Worm (Caenorhabditis elegans) whole organism, young adult: ENCODE results near the gene mrps-18A.

Experiments used
- B0336.3 ChIP-seq: fragments of 200-800 bp; sonication (Bioruptor generic); IDR thresholded peaks from 2 replicates; pipeline ENCODE4 v1.3.6; 2022; ENCODE audit warnings: missing genetic modification characterization, missing compliant biosample characterization
- F10E7.11 ChIP-seq: sonication (generic microtip); optimal IDR thresholded peaks from 2 replicates; lab custom pipeline; 2017; ENCODE audit warnings: mild to moderate bottlenecking, missing genetic modification characterization, moderate library complexity, missing compliant biosample characterization
- F22D6.2 ChIP-seq: sonication (generic microtip); optimal IDR thresholded peaks from 2 replicates; lab custom pipeline; 2016; ENCODE audit warnings: mild to moderate bottlenecking, missing genetic modification characterization, missing compliant biosample characterization
- F49E8.2 ChIP-seq: sonication (generic microtip); optimal IDR thresholded peaks from 3 replicates; lab custom pipeline; 2017; ENCODE audit warnings: missing genetic modification characterization, mild to moderate bottlenecking, missing compliant biosample characterization, antibody characterized with exemption, moderate library complexity; ENCODE audit not compliant: insufficient read depth
- F57A8.1 ChIP-seq: fragments of 200-800 bp; sonication (Bioruptor generic); optimal IDR thresholded peaks from 2 replicates; lab custom pipeline; 2018; ENCODE audit warnings: mild to moderate bottlenecking, missing genetic modification characterization, moderate library complexity, missing compliant biosample characterization
- T26A5.8 ChIP-seq: sonication (generic microtip); optimal IDR thresholded peaks from 2 replicates; lab custom pipeline; 2016; ENCODE audit warnings: missing genetic modification characterization, missing compliant biosample characterization
- ama-1 ChIP-seq, 3 experiments: fragments of 150-350 bp in 1 of 3; sonication (generic microtip) in 2 of 3; optimal IDR thresholded peaks; 2 replicates each; lab custom pipeline; 2014 to 2018; ENCODE audit warnings: missing biosample characterization in 2 of 3, missing genetic modification characterization in 2 of 3, missing genetic modification reagents in 2 of 3
- ceh-58 ChIP-seq: fragments of 200-800 bp; sonication (Bioruptor generic); IDR thresholded peaks from 2 replicates; pipeline ENCODE4 v1.3.6; 2022; ENCODE audit warnings: missing genetic modification characterization, missing compliant biosample characterization
- lag-1 ChIP-seq: fragments of 200-800 bp; sonication (Bioruptor generic); IDR thresholded peaks from 2 replicates; pipeline ENCODE4 v1.3.6; 2022; ENCODE audit warnings: missing genetic modification reagents, missing genetic modification characterization, missing compliant biosample characterization
- sea-2 ChIP-seq: fragments of 200-800 bp; sonication (Bioruptor generic); IDR thresholded peaks from 2 replicates; pipeline ENCODE4 v1.3.6; 2022; ENCODE audit warnings: missing genetic modification characterization, missing compliant biosample characterization
- zfh-2 ChIP-seq: fragments of 200-800 bp; sonication (Bioruptor generic); conservative IDR thresholded peaks from 2 replicates; pipeline ENCODE4 v1.3.6; 2022; ENCODE audit warnings: missing genetic modification reagents, missing genetic modification characterization, missing compliant biosample characterization

- TF ChIP-seq F49E8.2 (tag; lab: Kevin White, UChicago) = no peak
- TF ChIP-seq F22D6.2 (tag; lab: Kevin White, UChicago) = no peak
- TF ChIP-seq ceh-58 (GFP tag; lab: Robert Waterston, UW) = no peak
- no peak for TF ChIP-seq F57A8.1 (GFP tag; lab: Kevin White, UChicago)
- no peak for TF ChIP-seq lag-1 (GFP tag; lab: Robert Waterston, UW)
- no peak for TF ChIP-seq ama-1 (optimal IDR thresholded peaks at IDR 0.05; lab: Kevin White, UChicago)
- no peak for TF ChIP-seq ama-1 (GFP tag; optimal IDR thresholded peaks at IDR 0.05; lab: Kevin White, UChicago)
- no peak for TF ChIP-seq T26A5.8
- TF ChIP-seq sea-2 (GFP tag; lab: Robert Waterston, UW) = no peak
- TF ChIP-seq F10E7.11 = no peak
- TF ChIP-seq B0336.3 (GFP tag; lab: Robert Waterston, UW) = no peak
- no peak for TF ChIP-seq zfh-2 (GFP tag; lab: Robert Waterston, UW)
Measured at ce11 chrIII:8308238-8308637, 23.5 kb downstream of the mrps-18A start, which contains the start of gene F10E9.4.
